Worm (Caenorhabditis elegans) whole organism, L1 larva: ENCODE results near the gene sre-27.

Experiments
- C34B4.2 ChIP-seq: sonication (generic microtip); optimal IDR thresholded peaks from 2 replicates; lab custom pipeline; 2017; ENCODE audit warnings: mild to moderate bottlenecking, missing genetic modification characterization, missing compliant biosample characterization
- Y116A8C.19 ChIP-seq: sonication (generic microtip); optimal IDR thresholded peaks from 2 replicates; lab custom pipeline; 2016; ENCODE audit warnings: missing compliant biosample characterization, missing genetic modification characterization, borderline replicate concordance
- aha-1 ChIP-seq: fragments of 150-350 bp; optimal IDR thresholded peaks from 2 replicates; lab custom pipeline; 2014; ENCODE audit warnings: missing biosample characterization, missing genetic modification characterization
- alr-1 ChIP-seq: fragments of 200-800 bp; sonication (Bioruptor generic); optimal IDR thresholded peaks from 2 replicates; lab custom pipeline; 2018; ENCODE audit warnings: borderline replicate concordance, mild to moderate bottlenecking, missing genetic modification characterization, missing compliant biosample characterization
- aly-2 ChIP-seq: fragments of 150-350 bp; optimal IDR thresholded peaks from 2 replicates; lab custom pipeline; 2014; ENCODE audit warnings: missing biosample characterization, missing genetic modification characterization
- ama-1 ChIP-seq: fragments of 150-350 bp; optimal IDR thresholded peaks from 2 replicates; lab custom pipeline; 2014
- ceh-8 ChIP-seq: fragments of 200-800 bp; sonication (Bioruptor generic); optimal IDR thresholded peaks from 2 replicates; lab custom pipeline; 2018; ENCODE audit warnings: mild to moderate bottlenecking, missing genetic modification characterization, moderate library complexity, missing compliant biosample characterization
- ceh-82 ChIP-seq, 3 experiments: fragments of 150-350 bp in 1 of 3; sonication (generic microtip) in 2 of 3; optimal IDR thresholded peaks; 2 replicates each; lab custom pipeline; 2014 to 2017; ENCODE audit warnings: missing biosample characterization in 3 of 3, missing genetic modification characterization in 3 of 3
- ceh-88 ChIP-seq: fragments of 200-800 bp; sonication (Bioruptor generic); IDR thresholded peaks from 2 replicates; pipeline ENCODE4 v1.3.6; 2022; ENCODE audit warnings: missing genetic modification characterization, missing compliant biosample characterization
- ceh-90 ChIP-seq: sonication (generic microtip); optimal IDR thresholded peaks from 2 replicates; lab custom pipeline; 2016; ENCODE audit warnings: missing genetic modification characterization, missing compliant biosample characterization
- dsc-1 ChIP-seq: sonication (generic microtip); optimal IDR thresholded peaks from 2 replicates; lab custom pipeline; 2016; ENCODE audit warnings: mild to moderate bottlenecking, missing genetic modification characterization, missing compliant biosample characterization
- efl-1 ChIP-seq, 4 experiments: fragments of 150-350 bp; optimal IDR thresholded peaks in 3 of 4; peaks in 1 of 4; 1 replicate in 1 of 4; 2 replicates in 3 of 4; lab custom pipeline; 2014; ENCODE audit warnings: missing biosample characterization in 2 of 4, missing genetic modification characterization in 2 of 4, missing genetic modification reagents in 2 of 4
- egl-13 ChIP-seq: sonication (generic microtip); optimal IDR thresholded peaks from 2 replicates; lab custom pipeline; 2016; ENCODE audit warnings: missing genotype, missing genetic modification reagents, missing genetic modification characterization, missing compliant biosample characterization
- elt-3 ChIP-seq, 6 experiments: fragments of 150-350 bp in 1 of 6; sonication (generic microtip); optimal IDR thresholded peaks; 2 replicates each; lab custom pipeline; 2017 to 2018; ENCODE audit warnings: missing biosample characterization in 6 of 6, missing genetic modification characterization in 6 of 6, inconsistent platforms in 1 of 6
- fkh-10 ChIP-seq: sonication (generic microtip); optimal IDR thresholded peaks from 2 replicates; lab custom pipeline; 2017; ENCODE audit warnings: missing biosample characterization, missing genetic modification reagents, missing genetic modification characterization
- fkh-4 ChIP-seq: sonication (generic microtip); optimal IDR thresholded peaks from 2 replicates; lab custom pipeline; 2016; ENCODE audit warnings: missing compliant biosample characterization, missing genetic modification characterization, borderline replicate concordance
- fkh-8 ChIP-seq: sonication (generic microtip); optimal IDR thresholded peaks from 2 replicates; lab custom pipeline; 2016; ENCODE audit warnings: mild to moderate bottlenecking, missing genetic modification characterization, missing compliant biosample characterization
- fos-1 ChIP-seq: fragments of 150-350 bp; optimal IDR thresholded peaks from 2 replicates; lab custom pipeline; 2014; ENCODE audit warnings: missing biosample characterization, missing genetic modification characterization
- hlh-17 ChIP-seq: fragments of 200-800 bp; sonication (Bioruptor generic); optimal IDR thresholded peaks from 2 replicates; lab custom pipeline; 2018; ENCODE audit warnings: missing genetic modification characterization, mild to moderate bottlenecking, missing compliant biosample characterization, moderate library complexity, borderline replicate concordance
- hpl-2 ChIP-seq: fragments of 150-350 bp; optimal IDR thresholded peaks from 2 replicates; lab custom pipeline; 2014; ENCODE audit warnings: missing biosample characterization, missing genetic modification reagents, missing genetic modification characterization
- jun-1 ChIP-seq: fragments of 150-350 bp; optimal IDR thresholded peaks from 2 replicates; lab custom pipeline; 2014; ENCODE audit warnings: missing biosample characterization, missing genetic modification reagents, missing genetic modification characterization
- lin-13 ChIP-seq: fragments of 150-350 bp; optimal IDR thresholded peaks from 2 replicates; lab custom pipeline; 2014; ENCODE audit warnings: missing biosample characterization, missing genetic modification reagents, missing genetic modification characterization
- lin-14 ChIP-seq: fragments of 200-800 bp; sonication (Bioruptor generic); optimal IDR thresholded peaks from 2 replicates; lab custom pipeline; 2018; ENCODE audit warnings: mild to moderate bottlenecking, missing genetic modification characterization, moderate library complexity, missing compliant biosample characterization
- lin-35 ChIP-seq, 2 experiments: fragments of 150-350 bp; optimal IDR thresholded peaks; 2 replicates each; lab custom pipeline; 2014; ENCODE audit warnings: missing biosample characterization in 2 of 2, missing genetic modification characterization in 2 of 2, missing genetic modification reagents in 2 of 2
- mep-1 ChIP-seq: fragments of 150-350 bp; optimal IDR thresholded peaks from 2 replicates; lab custom pipeline; 2014; ENCODE audit warnings: missing biosample characterization, missing genetic modification characterization
- nhr-11 ChIP-seq: fragments of 150-350 bp; optimal IDR thresholded peaks from 2 replicates; lab custom pipeline; 2014; ENCODE audit warnings: missing biosample characterization, missing genetic modification characterization
- nhr-12 ChIP-seq: sonication (generic microtip); optimal IDR thresholded peaks from 2 replicates; lab custom pipeline; 2017; ENCODE audit warnings: missing biosample characterization, missing genetic modification characterization
- nhr-19 ChIP-seq: fragments of 200-800 bp; sonication (Bioruptor generic); conservative IDR thresholded peaks from 2 replicates; pipeline ENCODE4 v1.3.6; 2022; ENCODE audit warnings: missing genetic modification characterization, missing compliant biosample characterization
- nhr-28 ChIP-seq: fragments of 150-350 bp; optimal IDR thresholded peaks from 2 replicates; lab custom pipeline; 2014; ENCODE audit warnings: missing biosample characterization, missing genetic modification characterization
- nhr-71 ChIP-seq: sonication (generic microtip); optimal IDR thresholded peaks from 2 replicates; lab custom pipeline; 2016; ENCODE audit warnings: mild to moderate bottlenecking, missing genetic modification characterization, moderate library complexity, missing compliant biosample characterization
- nhr-76 ChIP-seq: sonication (generic microtip); optimal IDR thresholded peaks from 2 replicates; lab custom pipeline; 2017; ENCODE audit warnings: missing biosample characterization, missing genetic modification characterization
- nhr-77 ChIP-seq: fragments of 150-350 bp; optimal IDR thresholded peaks from 2 replicates; lab custom pipeline; 2014; ENCODE audit warnings: missing biosample characterization, missing genetic modification characterization
- nhr-85 ChIP-seq: sonication (generic microtip); peaks from one replicate; lab custom pipeline; 2016; ENCODE audit warnings: missing genetic modification characterization, inconsistent platforms, missing compliant biosample characterization
- pax-3 ChIP-seq: fragments of 200-800 bp; sonication (Bioruptor generic); optimal IDR thresholded peaks from 2 replicates; lab custom pipeline; 2018; ENCODE audit warnings: mild to moderate bottlenecking, missing genetic modification characterization, moderate library complexity, missing compliant biosample characterization
- pqm-1 ChIP-seq: sonication (generic microtip); optimal IDR thresholded peaks from 3 replicates; lab custom pipeline; 2017; ENCODE audit warnings: missing biosample characterization, missing genetic modification characterization
- rnt-1 ChIP-seq: sonication (generic microtip); optimal IDR thresholded peaks from 2 replicates; lab custom pipeline; 2016; ENCODE audit warnings: mild to moderate bottlenecking, missing genetic modification characterization, moderate library complexity, missing compliant biosample characterization
- skn-1 ChIP-seq: fragments of 150-350 bp; optimal IDR thresholded peaks from 2 replicates; lab custom pipeline; 2014; ENCODE audit warnings: missing biosample characterization, missing genetic modification characterization
- snu-23 ChIP-seq: sonication (generic microtip); optimal IDR thresholded peaks from 2 replicates; lab custom pipeline; 2016; ENCODE audit warnings: missing genetic modification characterization, missing compliant biosample characterization
- sptf-1 ChIP-seq: fragments of 150-350 bp; optimal IDR thresholded peaks from 2 replicates; lab custom pipeline; 2014; ENCODE audit warnings: missing biosample characterization, missing genetic modification characterization
- tbx-2 ChIP-seq: sonication (generic microtip); optimal IDR thresholded peaks from 2 replicates; lab custom pipeline; 2016; ENCODE audit warnings: missing genetic modification characterization, missing compliant biosample characterization
- vab-15 ChIP-seq: sonication (generic microtip); optimal IDR thresholded peaks from 2 replicates; lab custom pipeline; 2017; ENCODE audit warnings: missing genotype, mild to moderate bottlenecking, missing genetic modification characterization, missing compliant biosample characterization
- xbp-1 ChIP-seq: sonication (generic microtip); optimal IDR thresholded peaks from 2 replicates; lab custom pipeline; 2016; ENCODE audit warnings: missing genetic modification characterization, missing compliant biosample characterization
- zip-4 ChIP-seq: fragments of 200-800 bp; sonication (Bioruptor generic); optimal IDR thresholded peaks from 2 replicates; lab custom pipeline; 2018; ENCODE audit warnings: mild to moderate bottlenecking, missing genetic modification characterization, moderate library complexity, missing compliant biosample characterization

The sre-27 gene

DNA sequence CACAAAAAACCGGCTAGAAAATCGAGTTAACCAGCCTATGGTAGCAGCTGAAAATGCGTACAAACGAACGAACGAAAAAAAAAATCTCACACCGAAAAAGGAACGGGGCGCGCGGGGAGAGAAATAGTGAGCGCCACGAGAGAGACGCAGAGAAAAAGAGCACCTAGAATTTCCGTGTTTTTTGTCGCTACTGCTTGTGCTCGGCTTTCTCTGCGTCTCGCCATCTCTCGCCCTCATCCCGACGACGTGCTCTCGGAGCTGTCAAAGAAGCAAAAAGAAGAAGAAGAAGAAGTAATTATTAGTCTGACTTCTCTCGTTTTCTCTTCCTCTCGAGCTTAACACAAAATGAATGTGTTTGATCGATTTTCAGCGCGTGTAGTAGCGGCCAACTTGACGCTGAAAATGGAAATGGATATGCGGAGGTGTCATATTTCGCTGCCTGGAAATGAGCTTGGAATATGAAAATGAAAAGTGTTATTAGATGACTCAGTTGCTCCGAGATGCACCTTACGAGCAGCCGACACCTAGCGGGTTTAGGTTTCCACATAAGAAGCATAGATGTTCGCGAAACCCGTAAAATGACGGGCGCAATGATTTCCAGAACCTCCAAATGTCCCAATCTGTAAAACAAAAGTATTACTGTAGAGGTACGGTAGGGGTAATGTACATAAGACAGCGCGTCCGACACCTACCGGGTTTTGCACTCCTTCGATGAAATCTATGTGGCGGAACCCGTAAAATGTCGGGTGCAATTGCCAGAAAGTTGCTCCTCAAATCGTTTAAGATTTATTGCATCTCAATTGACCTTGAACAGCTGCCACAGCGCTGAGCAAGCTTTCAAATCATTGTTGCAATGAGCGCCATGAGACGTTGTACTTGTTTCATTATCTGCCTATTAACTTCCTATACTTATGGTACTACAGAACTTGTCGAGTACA lies 34.5 kb downstream of the sre-27 start, which contains the start of gene btb-14 (continued):
- TF ChIP-seq C34B4.2 (tag; lab: Kevin White, UChicago) (no peak), pqm-1 (tag; lab: Kevin White, UChicago) (no peak), elt-3 (tag; optimal IDR thresholded peaks at IDR 0.05; lab: Kevin White, UChicago) (no peak), nhr-85 (peak; percentile 8)
- TF ChIP-seq, all 84 proteins: peak for 21

DNA sequence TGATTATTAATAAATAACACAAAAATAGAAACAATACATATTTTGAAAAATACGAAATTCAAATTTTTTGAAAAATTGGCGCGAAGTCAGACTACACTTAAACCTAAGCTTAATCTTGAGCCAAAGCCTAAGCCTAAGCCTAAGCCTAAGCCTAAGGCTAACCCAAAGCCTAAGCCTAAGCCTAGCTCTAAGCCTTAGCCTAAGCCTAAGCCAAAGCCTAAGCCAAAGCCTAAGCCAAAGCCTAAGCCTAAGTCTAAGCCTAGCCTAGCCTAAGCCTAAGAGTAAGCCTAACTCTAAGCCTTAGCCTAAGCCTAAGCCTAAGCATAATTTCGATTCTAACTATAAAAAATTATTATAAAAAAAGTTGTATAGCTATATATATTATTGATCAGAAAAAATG lies 36.5 kb downstream of the sre-27 start:
- no peak for TF ChIP-seq rnt-1 (tag; lab: Kevin White, UChicago)
- TF ChIP-seq lin-13 (GFP tag; lab: Kevin White, UChicago) = no peak

DNA sequence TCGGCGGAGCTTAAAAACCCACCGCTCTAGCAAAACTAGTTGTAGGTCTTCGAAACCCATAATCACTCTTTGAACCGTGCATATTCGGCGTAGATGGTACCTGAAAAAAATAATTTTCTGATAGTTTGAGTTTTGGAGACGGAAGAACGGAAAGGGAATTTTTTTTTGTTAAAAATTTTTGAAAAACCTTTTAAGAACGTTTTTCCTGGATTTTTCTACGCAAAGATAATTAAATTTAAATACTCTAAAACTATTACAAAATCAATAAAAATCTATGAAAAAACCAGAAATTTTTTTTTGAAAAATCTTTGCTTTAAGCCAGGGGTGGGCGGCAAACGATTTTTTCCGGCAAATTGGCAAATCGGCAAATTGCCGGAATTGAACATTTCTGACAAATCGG lies 38.0 kb downstream of the sre-27 start, which contains the start of gene marc-5:
Gene marc-5 (minus strand): TSS at position 101 of the 400 bp plus-strand sequence.
- TF ChIP-seq snu-23 (no peak), pax-3 (tag; lab: Kevin White, UChicago) (no peak), xbp-1 (tag; lab: Kevin White, UChicago) (no peak), skn-1 (no peak), aha-1 (tag; lab: Kevin White, UChicago) (no peak), vab-15 (tag; lab: Kevin White, UChicago) (no peak), nhr-76 (tag; lab: Kevin White, UChicago) (no peak), jun-1 (tag; lab: Kevin White, UChicago) (no peak), hlh-17 (no peak), tbx-2 (no peak), alr-1 (tag; lab: Kevin White, UChicago) (no peak)
- TF ChIP-seq, all 84 proteins: peak for 0

DNA sequence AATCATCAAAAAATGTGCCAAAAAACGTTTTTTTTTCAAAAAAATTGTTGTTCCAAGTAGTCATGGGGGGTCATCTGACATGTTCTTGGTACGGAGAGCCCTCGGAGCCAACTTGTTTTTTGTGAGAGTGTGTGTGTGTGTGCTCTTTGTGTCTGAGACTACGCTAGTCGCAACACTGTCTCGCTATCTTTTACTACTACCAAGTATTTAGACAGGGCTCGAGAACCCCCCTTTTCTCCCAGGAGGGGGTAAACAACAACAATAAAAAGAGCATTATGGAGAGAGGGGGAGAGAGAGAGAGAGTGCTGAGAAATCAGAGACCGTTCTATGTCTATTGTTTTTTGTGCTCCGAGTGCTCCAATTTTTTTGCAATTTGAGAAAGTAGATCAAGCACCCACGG lies 38.6 kb downstream of the sre-27 start:
- TF ChIP-seq nhr-77 (peak; percentile 8), nhr-71 (tag; lab: Kevin White, UChicago) (peak; percentile 21), nhr-28 (tag; lab: Kevin White, UChicago) (no peak), efl-1 (optimal IDR thresholded peaks at IDR 0.05; lab: Kevin White, UChicago) (no peak), efl-1 (GFP tag; optimal IDR thresholded peaks at IDR 0.05 in 1 of 2; lab: Kevin White, UChicago) (peak in 1 of 2 experiments; percentile 92), fkh-8 (tag; lab: Kevin White, UChicago) (peak; percentile 12), fos-1 (no peak), lin-14 (GFP tag; lab: Kevin White, UChicago) (peak; percentile 64), alr-1 (tag; lab: Kevin White, UChicago) (no peak)

DNA sequence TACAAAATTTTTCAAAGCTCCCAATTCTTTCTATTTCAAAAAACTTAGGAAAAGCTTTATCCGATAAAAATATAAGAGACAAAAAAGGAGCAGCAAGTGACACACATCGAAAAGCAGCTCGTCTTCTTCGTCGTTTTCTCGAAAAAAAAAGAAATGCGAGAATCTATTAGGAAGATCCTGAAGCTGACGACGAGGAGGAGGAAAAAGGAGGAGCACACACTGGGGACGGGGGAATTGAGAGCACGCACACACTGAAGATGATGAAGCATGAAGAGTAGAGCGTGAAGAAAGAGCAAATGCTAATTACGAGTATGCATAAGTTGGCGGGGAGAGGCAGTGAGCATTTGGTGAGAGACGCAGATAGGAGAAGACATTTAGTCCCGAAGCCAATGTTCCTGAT lies 43.5 kb downstream of the sre-27 start:
- TF ChIP-seq snu-23 = no peak
- no peak for TF ChIP-seq fkh-4 (tag; lab: Kevin White, UChicago)
- TF ChIP-seq egl-13 (tag; lab: Kevin White, UChicago) = peak; percentile 20
- peak; percentile 69 for TF ChIP-seq fkh-10 (GFP tag; lab: Kevin White, UChicago)
- TF ChIP-seq lin-35 (GFP tag; optimal IDR thresholded peaks at IDR 0.05; lab: Kevin White, UChicago) = no peak
- TF ChIP-seq nhr-12 (tag; lab: Kevin White, UChicago) = no peak
- TF ChIP-seq C34B4.2 (tag; lab: Kevin White, UChicago) = no peak
- no peak for TF ChIP-seq ceh-88
- no peak for TF ChIP-seq sptf-1 (tag; lab: Kevin White, UChicago)
- no peak for TF ChIP-seq nhr-19
- no peak for TF ChIP-seq Y116A8C.19
- TF ChIP-seq ama-1 = no peak
- no peak for TF ChIP-seq nhr-11 (tag; lab: Kevin White, UChicago)
- TF ChIP-seq aly-2 = no peak
- no peak for TF ChIP-seq hpl-2 (GFP tag; lab: Kevin White, UChicago)
- TF ChIP-seq nhr-71 (tag; lab: Kevin White, UChicago) = no peak
- TF ChIP-seq zip-4 = no peak
- no peak for TF ChIP-seq ceh-90
- no peak for TF ChIP-seq efl-1 (optimal IDR thresholded peaks at IDR 0.05; lab: Kevin White, UChicago)
- peak in 1 of 2 experiments; percentile 68 for TF ChIP-seq efl-1 (GFP tag; optimal IDR thresholded peaks at IDR 0.05 in 1 of 2; lab: Kevin White, UChicago)
- TF ChIP-seq aha-1 (tag; lab: Kevin White, UChicago) = no peak
- TF ChIP-seq ceh-82 (tag; optimal IDR thresholded peaks at IDR 0.05; lab: Kevin White, UChicago) = peak in 1 of 3 experiments; percentile 43
- no peak for TF ChIP-seq ceh-8 (GFP tag; lab: Kevin White, UChicago)
- no peak for TF ChIP-seq mep-1
- no peak for TF ChIP-seq dsc-1
